Worm (Caenorhabditis elegans): ENCODE data around the gene lrr-1.

ce11 chrII:5048185-5048795 is 12.1 kb upstream of the lrr-1 start:
- no peak for TF ChIP-seq nhr-237 (tag; optimal IDR thresholded peaks at IDR 0.05)
- TF ChIP-seq R02D3.7 (tag; optimal IDR thresholded peaks at IDR 0.05): no peak
- TF ChIP-seq mep-1 (tag; optimal IDR thresholded peaks at IDR 0.05): no peak
- TF ChIP-seq zag-1 (tag; optimal IDR thresholded peaks at IDR 0.05): no peak
- TF ChIP-seq unc-39 (tag; optimal IDR thresholded peaks at IDR 0.05): no peak
- TF ChIP-seq nhr-25 (tag; optimal IDR thresholded peaks at IDR 0.05; ENCODE audit: borderline replicate concordance, insufficient read depth): no peak
- TF ChIP-seq jun-1 (tag; optimal IDR thresholded peaks at IDR 0.05): no peak
- TF ChIP-seq pha-4 (GFP tag; IDR thresholded peaks at IDR 0.05): no peak
- TF ChIP-seq pha-4 (tag; optimal IDR thresholded peaks at IDR 0.05): no peak
- no peak for TF ChIP-seq Y75B8A.6 (GFP tag; IDR thresholded peaks at IDR 0.05)
- TF ChIP-seq nhr-11 (tag; optimal IDR thresholded peaks at IDR 0.05): no peak
